Fruit fly (Drosophila melanogaster) whole organism, pupa: Measurements from ENCODE around the gene CG12945.

ENCODE experiments used
- CG10348 ChIP-seq: fragments of 200-800 bp; sonication (Bioruptor generic); IDR thresholded peaks from 2 replicates; pipeline ENCODE4 v1.3.6; 2022; ENCODE audit warnings: missing biosample characterization, missing genetic modification characterization
- CG12605 ChIP-seq: fragments of 200-800 bp; sonication (Bioruptor generic); IDR thresholded peaks from 2 replicates; pipeline ENCODE4 v1.3.6; 2022; ENCODE audit warnings: missing biosample characterization, missing genetic modification characterization
- CG14655 ChIP-seq: fragments of 200-800 bp; sonication (Bioruptor generic); optimal IDR thresholded peaks from 3 replicates; lab custom pipeline; 2017; ENCODE audit warnings: mild to moderate bottlenecking, missing biosample characterization, missing genetic modification reagents, missing genetic modification characterization
- CG15710 ChIP-seq: fragments of 200-800 bp; sonication (Bioruptor generic); optimal IDR thresholded peaks from 2 replicates; lab custom pipeline; 2018; ENCODE audit warnings: missing biosample characterization, mild to moderate bottlenecking, missing genetic modification characterization, moderate library complexity
- CG17806 ChIP-seq: fragments of 200-800 bp; sonication (Bioruptor generic); optimal IDR thresholded peaks from 2 replicates; lab custom pipeline; 2018; ENCODE audit warnings: missing biosample characterization, mild to moderate bottlenecking, missing genetic modification characterization, moderate library complexity
- CG34367 ChIP-seq: fragments of 200-800 bp; sonication (Bioruptor generic); optimal IDR thresholded peaks from 2 replicates; lab custom pipeline; 2018; ENCODE audit warnings: missing biosample characterization, mild to moderate bottlenecking, missing genetic modification characterization
- CG9948 ChIP-seq: fragments of 200-800 bp; sonication (Bioruptor generic); optimal IDR thresholded peaks from 2 replicates; lab custom pipeline; 2018; ENCODE audit warnings: missing biosample characterization, mild to moderate bottlenecking, missing genetic modification characterization, moderate library complexity
- EcR ChIP-seq: fragments of 200-800 bp; sonication (Bioruptor generic); optimal IDR thresholded peaks from 3 replicates; lab custom pipeline; 2019; ENCODE audit warnings: missing biosample characterization, missing genetic modification characterization, mild to moderate bottlenecking, moderate library complexity, missing genetic modification reagents
- Ets98B ChIP-seq: fragments of 200-800 bp; sonication (Bioruptor generic); IDR thresholded peaks from 2 replicates; pipeline ENCODE4 v1.3.6; 2022; ENCODE audit warnings: missing biosample characterization, missing genetic modification characterization
- Pif1A ChIP-seq: fragments of 200-800 bp; sonication (Bioruptor generic); optimal IDR thresholded peaks from 3 replicates; lab custom pipeline; 2016; ENCODE audit warnings: missing biosample characterization, missing genetic modification characterization
- Snoo ChIP-seq: fragments of 200-800 bp; sonication (Bioruptor generic); optimal IDR thresholded peaks from 3 replicates; lab custom pipeline; 2017; ENCODE audit warnings: missing biosample characterization, mild to moderate bottlenecking, missing genetic modification characterization, inconsistent platforms
- gl ChIP-seq: fragments of 200-800 bp; sonication (Bioruptor generic); optimal IDR thresholded peaks from 2 replicates; lab custom pipeline; 2018; ENCODE audit warnings: missing biosample characterization, mild to moderate bottlenecking, missing genetic modification characterization

dm6 chr3R:9747900-9748663 lies 42.9 kb downstream of the CG12945 start:
- TF ChIP-seq CG15710 (tag; lab: Kevin White, UChicago) (no peak), Ets98B (GFP tag; lab: Robert Waterston, UW) (no peak), CG10348 (GFP tag; lab: Robert Waterston, UW) (no peak), CG17806 (tag; lab: Kevin White, UChicago) (no peak), Pif1A (GFP tag; lab: Kevin White, UChicago) (no peak), CG9948 (tag; lab: Kevin White, UChicago) (no peak), Snoo (tag; lab: Kevin White, UChicago) (no peak), EcR (GFP tag; lab: Kevin White, UChicago) (no peak), CG14655 (GFP tag; lab: Kevin White, UChicago) (no peak), CG34367 (tag; lab: Kevin White, UChicago) (no peak), gl (tag; lab: Kevin White, UChicago) (no peak), CG12605 (no peak)
